Worm (Caenorhabditis elegans) whole organism, mixed stage, embryonic: Measurements from ENCODE around the gene mocs-1.

Experiments
- M03D4.4 ChIP-seq: sonication (generic microtip); optimal IDR thresholded peaks from 2 replicates; lab custom pipeline; 2017; ENCODE audit warnings: mild to moderate bottlenecking, missing genetic modification characterization, missing compliant biosample characterization
- bed-3 ChIP-seq: fragments of 200-800 bp; sonication (Bioruptor generic); optimal IDR thresholded peaks from 3 replicates; lab custom pipeline; 2018; ENCODE audit warnings: mild to moderate bottlenecking, missing genetic modification characterization, moderate library complexity, missing compliant biosample characterization
- blmp-1 ChIP-seq: fragments of 150-350 bp; optimal IDR thresholded peaks from 2 replicates; lab custom pipeline; 2014; ENCODE audit warnings: missing biosample characterization, missing genetic modification characterization
- ceh-39 ChIP-seq: fragments of 150-350 bp; optimal IDR thresholded peaks from 2 replicates; lab custom pipeline; 2014; ENCODE audit warnings: missing biosample characterization, missing genetic modification characterization
- ceh-43 ChIP-seq: fragments of 200-800 bp; sonication (Bioruptor generic); optimal IDR thresholded peaks from 2 replicates; lab custom pipeline; 2018; ENCODE audit warnings: mild to moderate bottlenecking, missing genetic modification characterization, moderate library complexity, missing compliant biosample characterization
- ceh-83 ChIP-seq: fragments of 200-800 bp; sonication (Bioruptor generic); optimal IDR thresholded peaks from 2 replicates; lab custom pipeline; 2018; ENCODE audit warnings: mild to moderate bottlenecking, missing genetic modification characterization, missing compliant biosample characterization
- ces-1 ChIP-seq: fragments of 150-350 bp; optimal IDR thresholded peaks from 2 replicates; lab custom pipeline; 2014; ENCODE audit warnings: missing biosample characterization, missing genetic modification reagents, missing genetic modification characterization
- cnd-1 ChIP-seq: fragments of 200-800 bp; sonication (Bioruptor generic); optimal IDR thresholded peaks from 2 replicates; lab custom pipeline; 2018; ENCODE audit warnings: mild to moderate bottlenecking, missing genetic modification characterization, missing compliant biosample characterization
- drap-1 ChIP-seq: fragments of 200-800 bp; sonication (Bioruptor generic); optimal IDR thresholded peaks from 3 replicates; lab custom pipeline; 2018; ENCODE audit warnings: mild to moderate bottlenecking, missing genetic modification characterization, missing compliant biosample characterization
- elt-1 ChIP-seq: sonication (generic microtip); optimal IDR thresholded peaks from 2 replicates; lab custom pipeline; 2017; ENCODE audit warnings: missing genetic modification characterization, mild to moderate bottlenecking, missing compliant biosample characterization, antibody characterized with exemption, moderate library complexity, borderline replicate concordance; ENCODE audit not compliant: insufficient read depth
- ham-2 ChIP-seq: fragments of 200-800 bp; sonication (Bioruptor generic); optimal IDR thresholded peaks from 2 replicates; lab custom pipeline; 2018; ENCODE audit warnings: mild to moderate bottlenecking, missing genetic modification characterization, missing compliant biosample characterization
- hlh-1 ChIP-seq: fragments of 150-350 bp; optimal IDR thresholded peaks from 2 replicates; lab custom pipeline; 2014; ENCODE audit warnings: missing biosample characterization, missing genetic modification reagents, missing genetic modification characterization
- lin-32 ChIP-seq: fragments of 200-800 bp; sonication (Bioruptor generic); optimal IDR thresholded peaks from 2 replicates; lab custom pipeline; 2018; ENCODE audit warnings: mild to moderate bottlenecking, missing genetic modification characterization, missing compliant biosample characterization
- lsy-2 ChIP-seq: fragments of 150-350 bp; optimal IDR thresholded peaks from 2 replicates; lab custom pipeline; 2014; ENCODE audit warnings: missing biosample characterization, missing genetic modification characterization
- mab-5 ChIP-seq: fragments of 150-350 bp; optimal IDR thresholded peaks from 2 replicates; lab custom pipeline; 2014; ENCODE audit warnings: missing biosample characterization, missing genetic modification characterization
- mep-1 ChIP-seq: fragments of 150-350 bp; optimal IDR thresholded peaks from 2 replicates; lab custom pipeline; 2017; ENCODE audit warnings: missing biosample characterization, missing genetic modification reagents, missing genetic modification characterization, inconsistent platforms
- nhr-2 ChIP-seq: fragments of 150-350 bp; optimal IDR thresholded peaks from 2 replicates; lab custom pipeline; 2014; ENCODE audit warnings: missing biosample characterization, missing genetic modification characterization
- nhr-237 ChIP-seq: fragments of 150-350 bp; optimal IDR thresholded peaks from 2 replicates; lab custom pipeline; 2014; ENCODE audit warnings: missing biosample characterization, missing genetic modification characterization
- nhr-28 ChIP-seq: fragments of 150-350 bp; optimal IDR thresholded peaks from 2 replicates; lab custom pipeline; 2014; ENCODE audit warnings: missing biosample characterization, missing genetic modification characterization
- nhr-76 ChIP-seq: sonication (generic microtip); optimal IDR thresholded peaks from 2 replicates; lab custom pipeline; 2017; ENCODE audit warnings: missing biosample characterization, missing genetic modification characterization
- pha-4 ChIP-seq: fragments of 150-350 bp; optimal IDR thresholded peaks from 2 replicates; lab custom pipeline; 2018; ENCODE audit warnings: missing biosample characterization, missing genetic modification reagents, missing genetic modification characterization
- sem-2 ChIP-seq: fragments of 200-800 bp; sonication (Bioruptor generic); optimal IDR thresholded peaks from 2 replicates; lab custom pipeline; 2018; ENCODE audit warnings: mild to moderate bottlenecking, missing genetic modification characterization, missing compliant biosample characterization
- snpc-4 ChIP-seq: fragments of 150-350 bp; optimal IDR thresholded peaks from 2 replicates; lab custom pipeline; 2014; ENCODE audit warnings: missing biosample characterization, missing genetic modification characterization
- tbx-8 ChIP-seq: fragments of 200-800 bp; sonication (Bioruptor generic); optimal IDR thresholded peaks from 2 replicates; lab custom pipeline; 2018; ENCODE audit warnings: mild to moderate bottlenecking, missing genetic modification characterization, moderate library complexity, missing compliant biosample characterization
- unc-39 ChIP-seq: fragments of 150-350 bp; optimal IDR thresholded peaks from 2 replicates; lab custom pipeline; 2014; ENCODE audit warnings: missing biosample characterization, missing genetic modification characterization
- unc-62 ChIP-seq: fragments of 150-350 bp; optimal IDR thresholded peaks from 2 replicates; lab custom pipeline; 2014; ENCODE audit warnings: missing biosample characterization, missing genetic modification reagents, missing genetic modification characterization
- zip-8 ChIP-seq: fragments of 150-350 bp; optimal IDR thresholded peaks from 2 replicates; lab custom pipeline; 2014; ENCODE audit warnings: missing biosample characterization, missing genetic modification characterization
- ztf-11 ChIP-seq: fragments of 150-350 bp; optimal IDR thresholded peaks from 2 replicates; lab custom pipeline; 2014; ENCODE audit warnings: missing biosample characterization, missing genetic modification characterization

The mocs-1 gene

ce11 chrX:15469957-15470548 lies 29.5 kb upstream of the mocs-1 start:
- TF ChIP-seq cnd-1 (no peak), elt-1 (tag; lab: Kevin White, UChicago) (peak; percentile 100), drap-1 (GFP tag; lab: Kevin White, UChicago) (no peak), ham-2 (GFP tag; lab: Kevin White, UChicago) (peak; percentile 41), lsy-2 (tag; lab: Kevin White, UChicago) (no peak), blmp-1 (tag; lab: Kevin White, UChicago) (no peak), bed-3 (GFP tag; lab: Kevin White, UChicago) (no peak), hlh-1 (tag; lab: Kevin White, UChicago) (no peak), nhr-2 (tag; lab: Kevin White, UChicago) (no peak), zip-8 (tag; lab: Kevin White, UChicago) (no peak), pha-4 (tag; lab: Kevin White, UChicago) (no peak), mep-1 (no peak), nhr-28 (tag; lab: Kevin White, UChicago) (no peak), sem-2 (GFP tag; lab: Kevin White, UChicago) (no peak), ceh-39 (tag; lab: Kevin White, UChicago) (no peak), mab-5 (tag; lab: Kevin White, UChicago) (no peak)
- TF ChIP-seq, all 35 proteins: peak for 2

ce11 chrX:15468657-15469056 lies 28.1 kb upstream of the mocs-1 start:
- TF ChIP-seq hlh-1 (tag; lab: Kevin White, UChicago) = no peak
- TF ChIP-seq ztf-11 (tag; lab: Kevin White, UChicago) = no peak
- TF ChIP-seq cnd-1 = no peak
- no peak for TF ChIP-seq snpc-4 (tag; lab: Kevin White, UChicago)

ce11 chrX:15466032-15466431 lies 25.4 kb upstream of the mocs-1 start, which contains the start of gene sprr-1:
Gene sprr-1, plus strand, starts transcription at chrX:15466300.
- no peak for TF ChIP-seq sem-2 (GFP tag; lab: Kevin White, UChicago)

- TF ChIP-seq unc-39 (no peak), ces-1 (peak; percentile 11), cnd-1 (no peak), ceh-39 (tag; lab: Kevin White, UChicago) (no peak)
Measured at ce11 chrX:15465050-15465449, 24.5 kb upstream of the mocs-1 start.

- TF ChIP-seq unc-62 (GFP tag; lab: Kevin White, UChicago) = no peak
- no peak for TF ChIP-seq ztf-11 (tag; lab: Kevin White, UChicago)
- TF ChIP-seq hlh-1 (tag; lab: Kevin White, UChicago) = no peak
- no peak for TF ChIP-seq ceh-39 (tag; lab: Kevin White, UChicago)
- TF ChIP-seq M03D4.4 = no peak
- no peak for TF ChIP-seq bed-3 (GFP tag; lab: Kevin White, UChicago)
- TF ChIP-seq drap-1 (GFP tag; lab: Kevin White, UChicago) = no peak
- no peak for TF ChIP-seq lin-32 (GFP tag; lab: Kevin White, UChicago)
- no peak for TF ChIP-seq tbx-8 (GFP tag; lab: Kevin White, UChicago)
Measured at ce11 chrX:15446292-15446794, 5.7 kb upstream of the mocs-1 start, which contains the start of gene R03A10.5. Gene R03A10.5, plus strand, starts transcription at chrX:15446722.

- TF ChIP-seq ceh-39 (tag; lab: Kevin White, UChicago) (no peak), ceh-83 (GFP tag; lab: Kevin White, UChicago) (no peak), nhr-237 (no peak), nhr-76 (tag; lab: Kevin White, UChicago) (no peak), zip-8 (tag; lab: Kevin White, UChicago) (no peak), nhr-28 (tag; lab: Kevin White, UChicago) (no peak), ceh-43 (GFP tag; lab: Kevin White, UChicago) (no peak), hlh-1 (tag; lab: Kevin White, UChicago) (no peak), lsy-2 (tag; lab: Kevin White, UChicago) (no peak), elt-1 (tag; lab: Kevin White, UChicago) (no peak)
- TF ChIP-seq, all 35 proteins: peak for 0
Measured at ce11 chrX:15441686-15442067, 1.1 kb upstream of the mocs-1 start, which contains the start of gene nkat-3. Gene nkat-3, plus strand, starts transcription at chrX:15441731.
